Worm (Caenorhabditis elegans) whole organism, mixed stage, embryonic: ENCODE measurements around the gene srh-5.

Experiments used
- ceh-43 ChIP-seq: fragments of 200-800 bp; sonication (Bioruptor generic); optimal IDR thresholded peaks from 2 replicates; lab custom pipeline; 2018; ENCODE audit warnings: mild to moderate bottlenecking, missing genetic modification characterization, moderate library complexity, missing compliant biosample characterization
- ces-1 ChIP-seq: fragments of 150-350 bp; optimal IDR thresholded peaks from 2 replicates; lab custom pipeline; 2014; ENCODE audit warnings: missing biosample characterization, missing genetic modification reagents, missing genetic modification characterization
- drap-1 ChIP-seq: fragments of 200-800 bp; sonication (Bioruptor generic); optimal IDR thresholded peaks from 3 replicates; lab custom pipeline; 2018; ENCODE audit warnings: mild to moderate bottlenecking, missing genetic modification characterization, missing compliant biosample characterization
- elt-1 ChIP-seq: sonication (generic microtip); optimal IDR thresholded peaks from 2 replicates; lab custom pipeline; 2017; ENCODE audit warnings: missing genetic modification characterization, mild to moderate bottlenecking, missing compliant biosample characterization, antibody characterized with exemption, moderate library complexity, borderline replicate concordance; ENCODE audit not compliant: insufficient read depth
- elt-3 ChIP-seq: fragments of 150-350 bp; optimal IDR thresholded peaks from 2 replicates; lab custom pipeline; 2014; ENCODE audit warnings: missing biosample characterization, missing genetic modification characterization
- lin-13 ChIP-seq: fragments of 150-350 bp; optimal IDR thresholded peaks from 2 replicates; lab custom pipeline; 2014; ENCODE audit warnings: missing biosample characterization, missing genetic modification characterization
- lsy-2 ChIP-seq: fragments of 150-350 bp; optimal IDR thresholded peaks from 2 replicates; lab custom pipeline; 2014; ENCODE audit warnings: missing biosample characterization, missing genetic modification characterization
- mls-2 ChIP-seq: sonication (generic microtip); optimal IDR thresholded peaks from 2 replicates; lab custom pipeline; 2016; ENCODE audit warnings: mild to moderate bottlenecking, missing genetic modification characterization, moderate library complexity, missing compliant biosample characterization
- nhr-237 ChIP-seq: fragments of 150-350 bp; optimal IDR thresholded peaks from 2 replicates; lab custom pipeline; 2014; ENCODE audit warnings: missing biosample characterization, missing genetic modification characterization
- sptf-1 ChIP-seq: sonication (generic microtip); optimal IDR thresholded peaks from 2 replicates; lab custom pipeline; 2017; ENCODE audit warnings: mild to moderate bottlenecking, missing genetic modification characterization, moderate library complexity, missing compliant biosample characterization
- unc-39 ChIP-seq: fragments of 150-350 bp; optimal IDR thresholded peaks from 2 replicates; lab custom pipeline; 2014; ENCODE audit warnings: missing biosample characterization, missing genetic modification characterization
- zip-8 ChIP-seq: fragments of 150-350 bp; optimal IDR thresholded peaks from 2 replicates; lab custom pipeline; 2014; ENCODE audit warnings: missing biosample characterization, missing genetic modification characterization
- ztf-11 ChIP-seq: fragments of 150-350 bp; optimal IDR thresholded peaks from 2 replicates; lab custom pipeline; 2014; ENCODE audit warnings: missing biosample characterization, missing genetic modification characterization

DNA sequence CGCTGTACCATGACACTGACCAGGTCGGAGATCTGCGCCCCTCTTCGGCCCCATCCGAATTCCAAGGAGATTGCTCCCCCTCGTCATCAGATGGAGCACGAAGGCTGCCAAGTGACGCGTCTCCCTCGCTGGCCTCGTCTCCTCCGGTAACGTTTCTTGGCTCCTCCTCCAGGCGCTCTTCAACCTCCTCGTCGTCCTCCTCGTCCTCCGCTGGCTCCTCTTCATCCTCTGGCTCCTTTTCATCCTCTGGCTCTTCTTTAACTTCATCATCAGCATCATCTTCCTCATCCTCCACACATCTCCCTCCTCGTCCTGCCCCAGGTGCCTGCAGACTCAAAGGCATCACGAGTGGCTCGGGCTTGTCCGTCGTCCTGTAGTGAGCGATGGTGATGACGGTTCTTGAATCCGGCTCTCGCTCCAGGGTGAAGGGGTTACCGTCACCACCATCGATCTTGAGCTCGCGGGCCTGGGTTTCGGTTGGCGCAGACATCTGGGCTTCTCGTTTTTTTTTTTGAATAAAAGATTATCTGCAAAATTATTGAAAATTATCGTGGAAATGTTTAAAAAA is 13.9 kb downstream of the srh-5 start:
- no peak for TF ChIP-seq sptf-1 (tag; lab: Kevin White, UChicago)
- TF ChIP-seq mls-2 (tag; lab: Kevin White, UChicago): no peak
- TF ChIP-seq nhr-237 (tag; lab: Kevin White, UChicago): no peak
- TF ChIP-seq unc-39: no peak
- no peak for TF ChIP-seq ceh-43 (GFP tag; lab: Kevin White, UChicago)
- TF ChIP-seq lin-13 (tag; lab: Kevin White, UChicago): no peak
- no peak for TF ChIP-seq ztf-11 (tag; lab: Kevin White, UChicago)
- TF ChIP-seq zip-8 (tag; lab: Kevin White, UChicago): no peak
- TF ChIP-seq elt-3 (tag; lab: Kevin White, UChicago): no peak
- no peak for TF ChIP-seq drap-1 (GFP tag; lab: Kevin White, UChicago)
- no peak for TF ChIP-seq ces-1 (GFP tag; lab: Kevin White, UChicago)
- TF ChIP-seq elt-1 (tag; lab: Kevin White, UChicago): no peak
- no peak for TF ChIP-seq lsy-2 (tag; lab: Kevin White, UChicago)
